Fruit fly (Drosophila melanogaster): ENCODE results near the gene Rai1.

DNA sequence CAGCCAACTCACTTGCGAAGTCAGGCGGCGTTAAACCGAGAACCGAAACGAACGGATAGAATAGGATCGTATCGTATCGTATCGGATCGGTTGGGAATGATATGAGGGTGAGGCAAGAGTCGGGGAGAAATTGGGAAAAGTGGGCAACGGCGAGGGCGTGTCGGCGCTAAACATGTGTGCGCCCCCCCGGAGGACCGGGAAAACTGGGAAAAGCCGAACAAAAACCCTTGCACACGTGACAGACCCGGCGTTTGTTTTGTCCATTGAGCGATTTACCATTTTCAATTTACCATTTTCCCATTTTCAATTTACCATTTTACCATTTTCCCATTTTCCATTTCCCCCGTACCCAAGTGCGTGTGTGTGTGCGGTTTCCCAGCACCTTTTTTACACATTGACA is 28.1 kb downstream of the Rai1 start:
- TF ChIP-seq Myc (optimal IDR thresholded peaks at IDR 0.05) (no peak), h (optimal IDR thresholded peaks at IDR 0.05) (no peak), psq (optimal IDR thresholded peaks at IDR 0.05) (no peak), insv (optimal IDR thresholded peaks at IDR 0.05) (no peak), Sin3A (optimal IDR thresholded peaks at IDR 0.05) (no peak), ttk (optimal IDR thresholded peaks at IDR 0.05) (no peak)

Measured in Kc167 (cell line).